Fruit fly (Drosophila melanogaster) whole organism, embryonic: ENCODE measurements around the gene Megf8.
A peak's percentile ranks its signal among the peaks of the same experiment; 100 is the strongest.

ENCODE experiments used
- Awh ChIP-seq: fragments of 200-800 bp; sonication (Bioruptor generic); IDR thresholded peaks from 2 replicates; pipeline ENCODE4, ENCODE4 v1.3.6; 2022; ENCODE audit warnings: missing biosample characterization, missing genetic modification characterization
- BtbVII ChIP-seq: fragments of 200-800 bp; sonication (Bioruptor generic); optimal IDR thresholded peaks from 3 replicates; lab custom pipeline; 2017; ENCODE audit warnings: missing biosample characterization, mild to moderate bottlenecking, missing genetic modification characterization
- Bteb2 ChIP-seq: fragments of 200-800 bp; sonication (Bioruptor generic); optimal IDR thresholded peaks from 2 replicates; lab custom pipeline; 2016; ENCODE audit warnings: missing biosample characterization, missing genetic modification characterization
- CG10543 ChIP-seq: fragments of 200-800 bp; sonication (Bioruptor generic); optimal IDR thresholded peaks from 3 replicates; lab custom pipeline; 2017; ENCODE audit warnings: missing biosample characterization, mild to moderate bottlenecking, missing genetic modification characterization, moderate library complexity
- CG11504 ChIP-seq: fragments of 200-800 bp; sonication (Bioruptor generic); optimal IDR thresholded peaks from 3 replicates; lab custom pipeline; 2019; ENCODE audit warnings: missing biosample characterization, mild to moderate bottlenecking, missing genetic modification characterization, moderate library complexity
- CG12104 ChIP-seq: fragments of 200-800 bp; sonication (Bioruptor generic); optimal IDR thresholded peaks from 3 replicates; lab custom pipeline; 2016; ENCODE audit warnings: missing biosample characterization, missing genetic modification characterization
- CG13123 ChIP-seq: fragments of 200-800 bp; sonication (Bioruptor generic); optimal IDR thresholded peaks from 2 replicates; lab custom pipeline; 2016; ENCODE audit warnings: missing biosample characterization, missing genetic modification characterization
- CG13287 ChIP-seq: fragments of 200-800 bp; sonication (Bioruptor generic); IDR thresholded peaks from 2 replicates; pipeline ENCODE4 v1.3.6; 2022; ENCODE audit warnings: missing biosample characterization, missing genetic modification characterization; ENCODE audit not compliant: partially characterized antibody
- CG13894 ChIP-seq: fragments of 200-800 bp; sonication (Bioruptor generic); optimal IDR thresholded peaks from 3 replicates; lab custom pipeline; 2018; ENCODE audit warnings: missing biosample characterization, mild to moderate bottlenecking, missing genetic modification characterization, moderate library complexity
- CG14014 ChIP-seq: fragments of 200-800 bp; sonication (Bioruptor generic); IDR thresholded peaks from 2 replicates; pipeline ENCODE4 v1.3.6; 2022; ENCODE audit warnings: missing biosample characterization, missing genetic modification characterization
- CG15073 ChIP-seq: fragments of 200-800 bp; sonication (Bioruptor generic); optimal IDR thresholded peaks from 2 replicates; lab custom pipeline; 2016; ENCODE audit warnings: missing biosample characterization, missing genetic modification characterization
- CG15269 ChIP-seq: fragments of 200-800 bp; sonication (Bioruptor generic); optimal IDR thresholded peaks from 2 replicates; lab custom pipeline; 2018; ENCODE audit warnings: missing biosample characterization, mild to moderate bottlenecking, missing genetic modification characterization, moderate library complexity
- CG15514 ChIP-seq: fragments of 200-800 bp; sonication (Bioruptor generic); optimal IDR thresholded peaks from 3 replicates; lab custom pipeline; 2017; ENCODE audit warnings: missing biosample characterization, missing genetic modification characterization, mild to moderate bottlenecking, moderate library complexity, missing genetic modification reagents
- CG1647 ChIP-seq: fragments of 200-800 bp; sonication (Bioruptor generic); optimal IDR thresholded peaks from 3 replicates; lab custom pipeline; 2016; ENCODE audit warnings: missing biosample characterization, missing genetic modification characterization
- CG16863 ChIP-seq: fragments of 200-800 bp; sonication (Bioruptor generic); optimal IDR thresholded peaks from 3 replicates; lab custom pipeline; 2016; ENCODE audit warnings: missing biosample characterization, missing genetic modification characterization
- CG33557 ChIP-seq: fragments of 200-800 bp; sonication (Bioruptor generic); optimal IDR thresholded peaks from 2 replicates; lab custom pipeline; 2019; ENCODE audit warnings: missing biosample characterization, mild to moderate bottlenecking, missing genetic modification characterization, moderate library complexity
- CG34376 ChIP-seq: fragments of 200-800 bp; sonication (Bioruptor generic); optimal IDR thresholded peaks from 2 replicates; lab custom pipeline; 2018; ENCODE audit warnings: missing biosample characterization, mild to moderate bottlenecking, missing genetic modification characterization
- CG4328 ChIP-seq: fragments of 200-800 bp; sonication (Bioruptor generic); optimal IDR thresholded peaks from 3 replicates; lab custom pipeline; 2017; ENCODE audit warnings: missing biosample characterization, missing genetic modification reagents, missing genetic modification characterization
- CG5245 ChIP-seq: fragments of 200-800 bp; sonication (Bioruptor generic); optimal IDR thresholded peaks from 3 replicates; lab custom pipeline; 2016; ENCODE audit warnings: missing biosample characterization, missing genetic modification characterization
- CG7357 ChIP-seq: fragments of 200-800 bp; sonication (Bioruptor generic); IDR thresholded peaks from 3 replicates; pipeline ENCODE4 v1.3.6; 2022; ENCODE audit warnings: missing biosample characterization, missing genetic modification characterization
- CG9932 ChIP-seq: fragments of 200-800 bp; sonication (Bioruptor generic); IDR thresholded peaks from 2 replicates; pipeline ENCODE4 v1.3.6; 2022; ENCODE audit warnings: missing biosample characterization, missing genetic modification characterization
- CrebB ChIP-seq: fragments of 200-800 bp; sonication (Bioruptor generic); optimal IDR thresholded peaks from 3 replicates; lab custom pipeline; 2018; ENCODE audit warnings: missing biosample characterization, mild to moderate bottlenecking, missing genetic modification characterization
- Deaf1 ChIP-seq: fragments of 200-800 bp; optimal IDR thresholded peaks from 3 replicates; lab custom pipeline; 2019; ENCODE audit warnings: missing biosample characterization, mild to moderate bottlenecking, missing genetic modification characterization, moderate library complexity
- Dll ChIP-seq: fragments of 200-800 bp; sonication (Bioruptor generic); IDR thresholded peaks from 4 replicates; pipeline ENCODE4 v1.3.6; 2022; ENCODE audit warnings: missing biosample characterization, missing genetic modification characterization; ENCODE audit not compliant: partially characterized antibody
- Eip74EF ChIP-seq, 2 experiments: fragments of 200-800 bp in 1 of 2; fragments of >200 bp in 1 of 2; sonication (Bioruptor generic) in 1 of 2; optimal IDR thresholded peaks; 2 replicates each; lab custom pipeline; 2017 to 2019; ENCODE audit warnings: missing biosample characterization in 2 of 2, missing genetic modification characterization in 2 of 2, mild to moderate bottlenecking in 1 of 2, moderate library complexity in 1 of 2
- HHEX ChIP-seq: fragments of 200-800 bp; sonication (Bioruptor generic); optimal IDR thresholded peaks from 3 replicates; lab custom pipeline; 2017; ENCODE audit warnings: missing biosample characterization, mild to moderate bottlenecking, missing genetic modification characterization, missing genetic modification reagents
- Jarid2 ChIP-seq: fragments of 200-800 bp; sonication (Bioruptor generic); optimal IDR thresholded peaks from 3 replicates; lab custom pipeline; 2017; ENCODE audit warnings: mild to moderate bottlenecking, missing biosample characterization, missing genetic modification reagents, missing genetic modification characterization
- Med ChIP-seq: fragments of 200-800 bp; sonication (Bioruptor generic); peaks from one replicate; lab custom pipeline; 2016; ENCODE audit warnings: missing biosample characterization, missing genetic modification characterization, mild to moderate bottlenecking, inconsistent platforms, moderate library complexity
- Optix ChIP-seq: fragments of 200-800 bp; sonication (Bioruptor generic); IDR thresholded peaks from 3 replicates; pipeline ENCODE4 v1.3.6; 2022; ENCODE audit warnings: missing biosample characterization, missing genetic modification characterization
- PHDP ChIP-seq: fragments of 200-800 bp; sonication (Bioruptor generic); optimal IDR thresholded peaks from 3 replicates; lab custom pipeline; 2018; ENCODE audit warnings: missing biosample characterization, mild to moderate bottlenecking, missing genetic modification characterization, moderate library complexity
- Ravus ChIP-seq: fragments of 200-800 bp; sonication (Bioruptor generic); IDR thresholded peaks from 2 replicates; pipeline ENCODE4 v1.3.6; 2022; ENCODE audit warnings: missing biosample characterization, missing genetic modification characterization
- Trl ChIP-seq, 3 experiments: fragments of >200 bp in 2 of 3; fragments of 200-800 bp in 1 of 3; sonication (Bioruptor generic) in 1 of 3; optimal IDR thresholded peaks; 2 replicates in 1 of 3; 3 replicates in 2 of 3; lab custom pipeline; 2016 to 2017; ENCODE audit warnings: missing biosample characterization in 1 of 3, missing genetic modification characterization in 1 of 3
- abd-A ChIP-seq: fragments of 200-800 bp; sonication (Bioruptor generic); optimal IDR thresholded peaks from 3 replicates; lab custom pipeline; 2019; ENCODE audit warnings: missing biosample characterization, mild to moderate bottlenecking, missing genetic modification characterization, moderate library complexity
- al ChIP-seq: fragments of 200-800 bp; sonication (Bioruptor generic); IDR thresholded peaks from 2 replicates; pipeline ENCODE4 v1.3.6; 2022; ENCODE audit warnings: missing biosample characterization, missing genetic modification characterization
- bcd ChIP-seq: fragments of 200-800 bp; sonication (Bioruptor generic); optimal IDR thresholded peaks from 2 replicates; lab custom pipeline; 2017; ENCODE audit warnings: missing biosample characterization, mild to moderate bottlenecking, missing genetic modification characterization
- caup ChIP-seq: fragments of 200-800 bp; sonication (Bioruptor generic); optimal IDR thresholded peaks from 3 replicates; lab custom pipeline; 2017; ENCODE audit warnings: missing biosample characterization, mild to moderate bottlenecking, missing genetic modification characterization, moderate library complexity; ENCODE audit not compliant: severe bottlenecking
- chif ChIP-seq, 2 experiments: fragments of 200-800 bp; sonication (Bioruptor generic); optimal IDR thresholded peaks; 3 replicates each; lab custom pipeline; 2016; ENCODE audit warnings: missing biosample characterization in 2 of 2, missing genetic modification characterization in 2 of 2
- chinmo ChIP-seq: fragments of 200-800 bp; sonication (Bioruptor generic); IDR thresholded peaks from 4 replicates; pipeline ENCODE4 v1.3.6; 2022; ENCODE audit warnings: missing biosample characterization, missing genetic modification characterization; ENCODE audit not compliant: partially characterized antibody
- ci ChIP-seq: fragments of 200-800 bp; sonication (Bioruptor generic); IDR thresholded peaks from 3 replicates; pipeline ENCODE4 v1.3.6; 2022; ENCODE audit warnings: missing biosample characterization, missing genetic modification characterization
- fd3F ChIP-seq: fragments of 200-800 bp; sonication (Bioruptor generic); optimal IDR thresholded peaks from 2 replicates; lab custom pipeline; 2018; ENCODE audit warnings: missing biosample characterization, mild to moderate bottlenecking, missing genetic modification characterization, moderate library complexity
- ham ChIP-seq: fragments of 200-800 bp; sonication (Bioruptor generic); IDR thresholded peaks from 2 replicates; pipeline ENCODE4 v1.3.6; 2022; ENCODE audit warnings: missing biosample characterization, missing genetic modification characterization
- hbn ChIP-seq: fragments of 200-800 bp; sonication (Bioruptor generic); IDR thresholded peaks from 2 replicates; pipeline ENCODE4 v1.3.6; 2022; ENCODE audit warnings: missing biosample characterization, missing genetic modification characterization; ENCODE audit not compliant: partially characterized antibody
- hth ChIP-seq: fragments of >200 bp; optimal IDR thresholded peaks from 2 replicates; lab custom pipeline; 2017; ENCODE audit warnings: inconsistent platforms
- inv ChIP-seq: fragments of 200-800 bp; sonication (Bioruptor generic); IDR thresholded peaks from 2 replicates; pipeline ENCODE4 v1.3.6; 2022; ENCODE audit warnings: missing biosample characterization, missing genetic modification characterization; ENCODE audit not compliant: partially characterized antibody
- nom ChIP-seq: fragments of 200-800 bp; sonication (Bioruptor generic); optimal IDR thresholded peaks from 2 replicates; lab custom pipeline; 2017; ENCODE audit warnings: missing biosample characterization, missing genetic modification characterization, mild to moderate bottlenecking, moderate library complexity, missing genetic modification reagents
- sd ChIP-seq: fragments of 200-800 bp; sonication (Bioruptor generic); optimal IDR thresholded peaks from 3 replicates; lab custom pipeline; 2018; ENCODE audit warnings: missing biosample characterization, mild to moderate bottlenecking, missing genetic modification characterization, moderate library complexity
- tx ChIP-seq: fragments of 200-800 bp; sonication (Bioruptor generic); optimal IDR thresholded peaks from 2 replicates; lab custom pipeline; 2016; ENCODE audit warnings: missing biosample characterization, missing genetic modification characterization

Megf8 gene

dm6 chr2L:8010602-8011455 is 32.4 kb upstream of the Megf8 start, which contains the start of the genes Glyat and Tg (continued):
- TF ChIP-seq CG5245: no peak
- no peak for TF ChIP-seq CG15073 (GFP tag; lab: Kevin White, UChicago)
- no peak for TF ChIP-seq Optix (GFP tag; lab: Robert Waterston, UW)
- no peak for TF ChIP-seq ham (GFP tag; lab: Robert Waterston, UW)
- peak; percentile 1 for TF ChIP-seq HHEX (GFP tag; lab: Kevin White, UChicago)
- no peak for TF ChIP-seq caup (GFP tag; lab: Kevin White, UChicago)
- no peak for TF ChIP-seq bcd (GFP tag; lab: Kevin White, UChicago)
- no peak for TF ChIP-seq fd3F
- TF ChIP-seq PHDP: peak; percentile 15
- TF ChIP-seq CrebB: no peak
- TF ChIP-seq CG1647: no peak
- TF ChIP-seq Awh (GFP tag; lab: Robert Waterston, UW): no peak

dm6 chr2L:8012551-8012950 is 30.7 kb upstream of the Megf8 start:
- TF ChIP-seq hbn (no peak), CG16863 (GFP tag; lab: Kevin White, UChicago) (no peak), CG13894 (tag; lab: Kevin White, UChicago) (peak; percentile 38), chinmo (GFP tag; lab: Robert Waterston, UW) (peak; percentile 88; the same call in 3 of the 4 replicates), BtbVII (GFP tag; lab: Kevin White, UChicago) (peak; percentile 41), CG12104 (GFP tag; lab: Kevin White, UChicago) (no peak), CG34376 (peak; percentile 12), Jarid2 (peak; percentile 59), tx (GFP tag; lab: Kevin White, UChicago) (no peak), CG7357 (GFP tag; lab: Robert Waterston, UW) (no peak), Deaf1 (tag; lab: Kevin White, UChicago) (peak; percentile 39), Eip74EF (GFP tag; optimal IDR thresholded peaks at IDR 0.05; lab: Kevin White, UChicago) (no peak), abd-A (tag; lab: Kevin White, UChicago) (peak; percentile 27), CG4328 (GFP tag; lab: Kevin White, UChicago) (no peak), Med (GFP tag; lab: Kevin White, UChicago) (peak; percentile 70), CG15514 (peak; percentile 9), Bteb2 (GFP tag; lab: Kevin White, UChicago) (no peak), CG9932 (GFP tag; lab: Robert Waterston, UW) (peak; percentile 21; the same call in 1 of the 2 replicates), CG10543 (GFP tag; lab: Kevin White, UChicago) (peak; percentile 40), sd (tag; lab: Kevin White, UChicago) (peak; percentile 81), Optix (GFP tag; lab: Robert Waterston, UW) (no peak), CG13123 (GFP tag; lab: Kevin White, UChicago) (no peak), al (GFP tag; lab: Robert Waterston, UW) (no peak), hth (no peak), CG13287 (GFP tag; lab: Robert Waterston, UW) (peak; percentile 46), ci (GFP tag; lab: Robert Waterston, UW) (peak; percentile 38; the same call in 1 of the 3 replicates), Trl (optimal IDR thresholded peaks at IDR 0.05; lab: Kevin White, UChicago) (peak; percentile 4 to 58), Trl (GFP tag; optimal IDR thresholded peaks at IDR 0.05; lab: Kevin White, UChicago) (no peak), inv (GFP tag; lab: Robert Waterston, UW) (no peak), nom (GFP tag; lab: Kevin White, UChicago) (no peak), CG14014 (no peak), chif (GFP tag; optimal IDR thresholded peaks at IDR 0.05; lab: Kevin White, UChicago) (no peak), Ravus (no peak), CG15269 (peak; percentile 30), CG11504 (tag; lab: Kevin White, UChicago) (peak; percentile 12), CG33557 (GFP tag; lab: Kevin White, UChicago) (no peak), Dll (GFP tag; lab: Robert Waterston, UW) (no peak)
